Fruit fly (Drosophila melanogaster) whole organism, embryonic: ENCODE measurements around the gene CG6465.

Source experiments
- B-H1 ChIP-seq: fragments of 200-800 bp; sonication (Bioruptor generic); IDR thresholded peaks from 3 replicates; pipeline ENCODE4 v1.3.6; 2022; ENCODE audit warnings: missing biosample characterization, missing genetic modification characterization
- CG1024 ChIP-seq: fragments of 200-800 bp; sonication (Bioruptor generic); IDR thresholded peaks from 2 replicates; pipeline ENCODE4 v1.3.6; 2022; ENCODE audit warnings: missing biosample characterization, missing genetic modification characterization
- CG10431 ChIP-seq: fragments of 200-800 bp; sonication (Bioruptor generic); optimal IDR thresholded peaks from 3 replicates; lab custom pipeline; 2018; ENCODE audit warnings: missing biosample characterization, mild to moderate bottlenecking, missing genetic modification characterization
- CG11504 ChIP-seq: fragments of 200-800 bp; sonication (Bioruptor generic); optimal IDR thresholded peaks from 3 replicates; lab custom pipeline; 2019; ENCODE audit warnings: missing biosample characterization, mild to moderate bottlenecking, missing genetic modification characterization, moderate library complexity
- CG12071 ChIP-seq: fragments of 200-800 bp; sonication (Bioruptor generic); optimal IDR thresholded peaks from 3 replicates; lab custom pipeline; 2018; ENCODE audit warnings: missing biosample characterization, mild to moderate bottlenecking, missing genetic modification characterization
- CG12219 ChIP-seq: fragments of 200-800 bp; sonication (Bioruptor generic); optimal IDR thresholded peaks from 3 replicates; lab custom pipeline; 2018; ENCODE audit warnings: missing biosample characterization, mild to moderate bottlenecking, missing genetic modification characterization
- CG12659 ChIP-seq: fragments of 200-800 bp; sonication (Bioruptor generic); optimal IDR thresholded peaks from 3 replicates; lab custom pipeline; 2017; ENCODE audit warnings: mild to moderate bottlenecking, missing biosample characterization, missing genetic modification reagents, missing genetic modification characterization
- CG14710 ChIP-seq: fragments of 200-800 bp; sonication (Bioruptor generic); optimal IDR thresholded peaks from 3 replicates; lab custom pipeline; 2019; ENCODE audit warnings: missing biosample characterization, mild to moderate bottlenecking, missing genetic modification characterization, moderate library complexity
- CG15011 ChIP-seq: fragments of 200-800 bp; sonication (Bioruptor generic); optimal IDR thresholded peaks from 3 replicates; lab custom pipeline; 2018; ENCODE audit warnings: missing biosample characterization, mild to moderate bottlenecking, missing genetic modification characterization
- CG15269 ChIP-seq: fragments of 200-800 bp; sonication (Bioruptor generic); optimal IDR thresholded peaks from 2 replicates; lab custom pipeline; 2018; ENCODE audit warnings: missing biosample characterization, mild to moderate bottlenecking, missing genetic modification characterization, moderate library complexity
- CG17385 ChIP-seq: fragments of 200-800 bp; sonication (Bioruptor generic); optimal IDR thresholded peaks from 3 replicates; lab custom pipeline; 2018; ENCODE audit warnings: missing biosample characterization, mild to moderate bottlenecking, missing genetic modification characterization
- CG1792 ChIP-seq: fragments of 200-800 bp; sonication (Bioruptor generic); optimal IDR thresholded peaks from 2 replicates; lab custom pipeline; 2016; ENCODE audit warnings: missing biosample characterization, missing genetic modification characterization
- CG18262 ChIP-seq: fragments of 200-800 bp; optimal IDR thresholded peaks from 3 replicates; lab custom pipeline; 2019; ENCODE audit warnings: missing biosample characterization, mild to moderate bottlenecking, missing genetic modification characterization, moderate library complexity
- CG18619 ChIP-seq: fragments of 200-800 bp; sonication (Bioruptor generic); optimal IDR thresholded peaks from 3 replicates; lab custom pipeline; 2017; ENCODE audit warnings: missing biosample characterization, mild to moderate bottlenecking, missing genetic modification characterization
- CG31441 ChIP-seq: fragments of 200-800 bp; sonication (Bioruptor generic); IDR thresholded peaks from 2 replicates; pipeline ENCODE4 v1.3.6; 2022; ENCODE audit warnings: missing biosample characterization, missing genetic modification characterization
- CG4617 ChIP-seq: fragments of 200-800 bp; sonication (Bioruptor generic); optimal IDR thresholded peaks from 3 replicates; lab custom pipeline; 2016; ENCODE audit warnings: missing biosample characterization, missing genetic modification characterization, borderline replicate concordance
- CG7745 ChIP-seq: fragments of 200-800 bp; sonication (Bioruptor generic); optimal IDR thresholded peaks from 2 replicates; lab custom pipeline; 2018; ENCODE audit warnings: missing biosample characterization, mild to moderate bottlenecking, missing genetic modification characterization, moderate library complexity
- CG7987 ChIP-seq: fragments of 200-800 bp; sonication (Bioruptor generic); optimal IDR thresholded peaks from 2 replicates; lab custom pipeline; 2018; ENCODE audit warnings: missing biosample characterization, mild to moderate bottlenecking, missing genetic modification characterization, moderate library complexity
- CHES-1-like ChIP-seq: fragments of 200-800 bp; sonication (Bioruptor generic); optimal IDR thresholded peaks from 2 replicates; lab custom pipeline; 2016; ENCODE audit warnings: missing biosample characterization, missing genetic modification characterization
- CkIIα-i1 ChIP-seq: fragments of 200-800 bp; sonication (Bioruptor generic); IDR thresholded peaks from 2 replicates; pipeline ENCODE4 v1.3.6; 2022; ENCODE audit warnings: missing biosample characterization, missing genetic modification characterization
- Dfd ChIP-seq, 2 experiments: fragments of >200 bp; optimal IDR thresholded peaks; 2 replicates each; lab custom pipeline; 2017; ENCODE audit warnings: missing biosample characterization in 2 of 2, missing genetic modification characterization in 2 of 2
- Fer2 ChIP-seq: fragments of 200-800 bp; sonication (Bioruptor generic); optimal IDR thresholded peaks from 2 replicates; lab custom pipeline; 2018; ENCODE audit warnings: missing biosample characterization, mild to moderate bottlenecking, missing genetic modification characterization, moderate library complexity
- Jarid2 ChIP-seq: fragments of 200-800 bp; sonication (Bioruptor generic); optimal IDR thresholded peaks from 3 replicates; lab custom pipeline; 2017; ENCODE audit warnings: mild to moderate bottlenecking, missing biosample characterization, missing genetic modification reagents, missing genetic modification characterization
- Lpt ChIP-seq: fragments of >200 bp; optimal IDR thresholded peaks from 2 replicates; lab custom pipeline; 2018; ENCODE audit warnings: missing biosample characterization, missing genetic modification characterization
- Oaz ChIP-seq: fragments of 200-800 bp; sonication (Bioruptor generic); IDR thresholded peaks from 2 replicates; pipeline ENCODE4 v1.3.6; 2022; ENCODE audit warnings: missing biosample characterization, missing genetic modification characterization
- Oli ChIP-seq: fragments of 200-800 bp; sonication (Bioruptor generic); optimal IDR thresholded peaks from 2 replicates; lab custom pipeline; 2018; ENCODE audit warnings: missing biosample characterization, mild to moderate bottlenecking, missing genetic modification characterization, moderate library complexity
- Side ChIP-seq: fragments of 200-800 bp; sonication (Bioruptor generic); optimal IDR thresholded peaks from 2 replicates; lab custom pipeline; 2016; ENCODE audit warnings: missing biosample characterization, missing genetic modification characterization
- Sox102F ChIP-seq: fragments of 200-800 bp; sonication (Bioruptor generic); optimal IDR thresholded peaks from 2 replicates; lab custom pipeline; 2018; ENCODE audit warnings: missing biosample characterization, mild to moderate bottlenecking, missing genetic modification characterization, moderate library complexity
- bcd ChIP-seq: fragments of 200-800 bp; sonication (Bioruptor generic); optimal IDR thresholded peaks from 2 replicates; lab custom pipeline; 2017; ENCODE audit warnings: missing biosample characterization, mild to moderate bottlenecking, missing genetic modification characterization
- cato ChIP-seq: fragments of 200-800 bp; sonication (Bioruptor generic); optimal IDR thresholded peaks from 2 replicates; lab custom pipeline; 2016; ENCODE audit warnings: missing biosample characterization, missing genetic modification characterization, borderline replicate concordance
- caup ChIP-seq: fragments of 200-800 bp; sonication (Bioruptor generic); optimal IDR thresholded peaks from 3 replicates; lab custom pipeline; 2017; ENCODE audit warnings: missing biosample characterization, mild to moderate bottlenecking, missing genetic modification characterization, moderate library complexity; ENCODE audit not compliant: severe bottlenecking
- crol ChIP-seq: fragments of 200-800 bp; sonication (Bioruptor generic); IDR thresholded peaks from 2 replicates; pipeline ENCODE4 v1.3.6; 2022; ENCODE audit warnings: missing biosample characterization, missing genetic modification characterization
- dati ChIP-seq: fragments of 200-800 bp; sonication (Bioruptor generic); IDR thresholded peaks from 2 replicates; pipeline ENCODE4 v1.3.6; 2022; ENCODE audit warnings: missing biosample characterization, missing genetic modification characterization
- fd102C ChIP-seq: fragments of 200-800 bp; sonication (Bioruptor generic); optimal IDR thresholded peaks from 2 replicates; lab custom pipeline; 2018; ENCODE audit warnings: missing biosample characterization, mild to moderate bottlenecking, missing genetic modification characterization, moderate library complexity
- gcm ChIP-seq: fragments of 200-800 bp; sonication (Bioruptor generic); optimal IDR thresholded peaks from 2 replicates; lab custom pipeline; 2019; ENCODE audit warnings: missing biosample characterization, mild to moderate bottlenecking, missing genetic modification characterization, moderate library complexity
- grau ChIP-seq: fragments of 200-800 bp; optimal IDR thresholded peaks from 3 replicates; lab custom pipeline; 2019; ENCODE audit warnings: missing biosample characterization, mild to moderate bottlenecking, missing genetic modification characterization, moderate library complexity
- jing ChIP-seq: fragments of 200-800 bp; sonication (Bioruptor generic); optimal IDR thresholded peaks from 2 replicates; lab custom pipeline; 2018; ENCODE audit warnings: missing biosample characterization, mild to moderate bottlenecking, missing genetic modification characterization
- lov ChIP-seq, 2 experiments: fragments of 200-800 bp in 1 of 2; fragments of >200 bp in 1 of 2; sonication (Bioruptor generic) in 1 of 2; IDR thresholded peaks in 1 of 2; optimal IDR thresholded peaks in 1 of 2; 2 replicates in 1 of 2; 3 replicates in 1 of 2; pipeline versions ENCODE4 v1.3.6 to Lab custom; 2017 to 2022; ENCODE audit warnings: missing biosample characterization in 1 of 2, missing genetic modification characterization in 1 of 2
- nerfin-1 ChIP-seq: fragments of 200-800 bp; sonication (Bioruptor generic); optimal IDR thresholded peaks from 3 replicates; lab custom pipeline; 2019; ENCODE audit warnings: missing biosample characterization, mild to moderate bottlenecking, missing genetic modification characterization, moderate library complexity
- oc ChIP-seq: fragments of 200-800 bp; sonication (Bioruptor generic); optimal IDR thresholded peaks from 2 replicates; lab custom pipeline; 2018; ENCODE audit warnings: missing biosample characterization, mild to moderate bottlenecking, missing genetic modification characterization, moderate library complexity
- onecut ChIP-seq: fragments of 200-800 bp; sonication (Bioruptor generic); IDR thresholded peaks from 2 replicates; pipeline ENCODE4 v1.3.6; 2022; ENCODE audit warnings: missing biosample characterization, missing genetic modification characterization
- prd ChIP-seq, 3 experiments: fragments of >200 bp in 2 of 3; fragments of 200-800 bp in 1 of 3; sonication (Bioruptor generic) in 1 of 3; optimal IDR thresholded peaks in 2 of 3; IDR thresholded peaks in 1 of 3; 2 replicates in 2 of 3; 3 replicates in 1 of 3; pipeline versions ENCODE4 v1.3.6 to Lab custom; 2017 to 2022; ENCODE audit warnings: missing biosample characterization in 1 of 3, missing genetic modification characterization in 1 of 3
- scrt ChIP-seq: fragments of 200-800 bp; sonication (Bioruptor generic); optimal IDR thresholded peaks from 2 replicates; lab custom pipeline; 2018; ENCODE audit warnings: missing biosample characterization, mild to moderate bottlenecking, missing genetic modification characterization, moderate library complexity
- sens ChIP-seq: fragments of 200-800 bp; sonication (Bioruptor generic); peaks from one replicate; lab custom pipeline; 2016; ENCODE audit warnings: missing biosample characterization, missing genetic modification characterization
- so ChIP-seq: fragments of 200-800 bp; sonication (Bioruptor generic); IDR thresholded peaks from 3 replicates; pipeline ENCODE4 v1.3.6; 2022; ENCODE audit warnings: missing biosample characterization, missing genetic modification characterization
- twi ChIP-seq: fragments of 200-800 bp; optimal IDR thresholded peaks from 2 replicates; lab custom pipeline; 2019; ENCODE audit warnings: missing biosample characterization, mild to moderate bottlenecking, missing genetic modification characterization, moderate library complexity
- zfh2 ChIP-seq: fragments of 200-800 bp; sonication (Bioruptor generic); optimal IDR thresholded peaks from 2 replicates; lab custom pipeline; 2016; ENCODE audit warnings: missing biosample characterization, missing genetic modification characterization

The CG6465 gene

DNA sequence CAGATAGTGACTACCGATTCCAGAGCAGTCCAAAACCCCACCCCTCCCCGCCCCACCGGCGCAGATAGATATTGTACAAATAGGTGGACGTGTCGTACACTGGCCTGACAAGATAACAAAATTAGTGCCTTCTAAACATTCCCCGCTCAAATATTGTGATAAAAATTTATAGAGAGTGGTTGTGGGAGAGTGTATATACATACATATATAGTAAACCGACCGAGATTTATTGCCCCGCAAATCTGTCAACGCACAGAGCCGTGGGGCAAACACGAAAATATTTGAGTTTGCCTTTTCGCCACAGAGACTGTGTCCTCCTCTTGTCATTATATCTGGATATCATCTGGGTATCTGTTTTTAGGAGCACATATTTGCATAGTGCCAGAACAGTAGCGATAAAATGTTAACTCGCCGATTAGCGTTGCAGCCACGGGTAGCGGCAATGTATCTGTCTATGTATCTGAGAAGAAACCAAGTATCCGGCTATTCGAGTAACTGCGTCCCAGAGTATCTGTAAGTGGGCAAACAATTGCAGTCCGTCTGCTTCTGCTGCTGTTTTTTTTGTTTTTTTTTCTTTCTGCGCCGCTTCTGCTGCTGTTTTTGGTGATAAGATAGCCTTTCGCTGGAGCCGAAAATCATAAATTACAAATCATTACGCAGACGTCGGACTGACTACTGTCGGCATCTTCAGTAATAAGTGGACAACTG lies 33.8 kb downstream of the CG6465 start (continued):
- peak; percentile 1 for TF ChIP-seq CHES-1-like (GFP tag; lab: Kevin White, UChicago)
- TF ChIP-seq CG18619 (GFP tag; lab: Kevin White, UChicago): peak; percentile 47
- TF ChIP-seq CG1792: no peak
- peak; percentile 9 for TF ChIP-seq Fer2
- peak; percentile 55 for TF ChIP-seq onecut (GFP tag; lab: Robert Waterston, UW)
- peak; percentile 65 for TF ChIP-seq gcm (GFP tag; lab: Kevin White, UChicago)
- peak; percentile 23 for TF ChIP-seq Oli (tag; lab: Kevin White, UChicago)
- TF ChIP-seq Dfd (GFP tag; optimal IDR thresholded peaks at IDR 0.05; lab: Kevin White, UChicago): no peak
- peak; percentile 77 for TF ChIP-seq fd102C (GFP tag; lab: Kevin White, UChicago)
- TF ChIP-seq Sox102F (GFP tag; lab: Kevin White, UChicago): peak; percentile 32
- no peak for TF ChIP-seq prd (optimal IDR thresholded peaks at IDR 0.05; lab: Kevin White, UChicago)
- 0 out of 3 replicates have a peak, but pooled peaks have one; percentile 39 for TF ChIP-seq prd (GFP tag; IDR thresholded peaks at IDR 0.05; lab: Robert Waterston, UW)
- TF ChIP-seq jing (GFP tag; lab: Kevin White, UChicago): peak; percentile 20
- peak; percentile 23 for TF ChIP-seq CG7987 (GFP tag; lab: Kevin White, UChicago)
- peak; percentile 35 for TF ChIP-seq grau (tag; lab: Kevin White, UChicago)
- no peak for TF ChIP-seq zfh2 (GFP tag; lab: Kevin White, UChicago)
- no peak for TF ChIP-seq CkIIα-i1 (GFP tag; lab: Robert Waterston, UW)
- no peak for TF ChIP-seq B-H1 (GFP tag; lab: Robert Waterston, UW)
- peak; percentile 82 for TF ChIP-seq CG7745
- no peak for TF ChIP-seq cato (GFP tag; lab: Kevin White, UChicago)
- peak; percentile 50 for TF ChIP-seq CG14710 (tag; lab: Kevin White, UChicago)
- peak; percentile 67 for TF ChIP-seq CG18262 (tag; lab: Kevin White, UChicago)
- TF ChIP-seq CG12071 (GFP tag; lab: Kevin White, UChicago): peak; percentile 51
- TF ChIP-seq Jarid2 (GFP tag; lab: Kevin White, UChicago): peak; percentile 42
- TF ChIP-seq dati (GFP tag; lab: Robert Waterston, UW): no peak
- peak; percentile 41 for TF ChIP-seq CG11504 (tag; lab: Kevin White, UChicago)
- TF ChIP-seq CG4617: no peak
- 0 out of 3 replicates have a peak, but pooled peaks have one; percentile 54 for TF ChIP-seq so (GFP tag; lab: Robert Waterston, UW)
- TF ChIP-seq Lpt (GFP tag; lab: Kevin White, UChicago): no peak
- TF ChIP-seq CG15011 (GFP tag; lab: Kevin White, UChicago): peak; percentile 66
- peak; percentile 54 for TF ChIP-seq scrt (GFP tag; lab: Kevin White, UChicago)
- peak; percentile 35 for TF ChIP-seq Side (GFP tag; lab: Kevin White, UChicago)
- TF ChIP-seq CG15269 (tag; lab: Kevin White, UChicago): peak; percentile 23
- peak; percentile 30 for TF ChIP-seq bcd
- no peak for TF ChIP-seq CG1024 (GFP tag; lab: Robert Waterston, UW)
- peak; percentile 42 for TF ChIP-seq CG12219 (GFP tag; lab: Kevin White, UChicago)
- TF ChIP-seq caup (GFP tag; lab: Kevin White, UChicago): peak; percentile 47
- TF ChIP-seq crol (GFP tag; lab: Robert Waterston, UW): peak; percentile 87
- TF ChIP-seq CG10431 (GFP tag; lab: Kevin White, UChicago): peak; percentile 46
- peak; percentile 27 for TF ChIP-seq CG12659 (GFP tag; lab: Kevin White, UChicago)
- peak; percentile 59 for TF ChIP-seq twi (tag; lab: Kevin White, UChicago)
- TF ChIP-seq nerfin-1 (tag; lab: Kevin White, UChicago): peak; percentile 65
- TF ChIP-seq sens: peak; percentile 53
- no peak for TF ChIP-seq lov (optimal IDR thresholded peaks at IDR 0.05; lab: Kevin White, UChicago)
- 0 out of 3 replicates have a peak, but pooled peaks have one; percentile 66 for TF ChIP-seq lov (GFP tag; IDR thresholded peaks at IDR 0.05; lab: Robert Waterston, UW)
- peak; percentile 53 for TF ChIP-seq CG17385 (GFP tag; lab: Kevin White, UChicago)
- TF ChIP-seq Oaz (GFP tag; lab: Robert Waterston, UW): no peak
- peak; percentile 72 for TF ChIP-seq CG31441 (GFP tag; lab: Robert Waterston, UW)
- TF ChIP-seq oc (tag; lab: Kevin White, UChicago): peak; percentile 29
